Fruit fly (Drosophila melanogaster) whole organism, wandering third instar larva: Measurements from ENCODE around the gene Saysd1.

Experiments
- Abd-B ChIP-seq: fragments of >200 bp; optimal IDR thresholded peaks from 2 replicates; lab custom pipeline; 2017; ENCODE audit warnings: missing biosample characterization, missing genetic modification characterization
- CG32264 ChIP-seq: fragments of 200-800 bp; sonication (Bioruptor generic); optimal IDR thresholded peaks from 2 replicates; lab custom pipeline; 2016; ENCODE audit warnings: missing biosample characterization, missing genetic modification characterization
- CG9705 ChIP-seq: fragments of 200-800 bp; sonication (Bioruptor generic); optimal IDR thresholded peaks from 2 replicates; lab custom pipeline; 2018; ENCODE audit warnings: missing biosample characterization, mild to moderate bottlenecking, missing genetic modification characterization
- CrebA ChIP-seq: fragments of 200-800 bp; sonication (Bioruptor generic); optimal IDR thresholded peaks from 2 replicates; lab custom pipeline; 2016; ENCODE audit warnings: missing biosample characterization, mild to moderate bottlenecking, missing genetic modification characterization, borderline replicate concordance
- Dfd ChIP-seq: fragments of >200 bp; optimal IDR thresholded peaks from 2 replicates; lab custom pipeline; 2017; ENCODE audit warnings: missing biosample characterization, missing genetic modification characterization
- Dif ChIP-seq: fragments of 200-275, 200-300 bp; sonication (Bioruptor generic); optimal IDR thresholded peaks from 2 replicates; lab custom pipeline; 2018; ENCODE audit warnings: missing biosample characterization, missing genetic modification characterization; ENCODE audit not compliant: partially characterized antibody
- GATAd ChIP-seq: sonication (Bioruptor generic); optimal IDR thresholded peaks from 2 replicates; lab custom pipeline; 2016; ENCODE audit warnings: missing biosample characterization, missing genetic modification characterization
- HLH106 ChIP-seq: fragments of 200-800 bp; optimal IDR thresholded peaks from 3 replicates; lab custom pipeline; 2019; ENCODE audit warnings: missing biosample characterization, mild to moderate bottlenecking, missing genetic modification characterization, moderate library complexity
- Hnf4 ChIP-seq: fragments of 200-800 bp; sonication (Bioruptor generic); optimal IDR thresholded peaks from 2 replicates; lab custom pipeline; 2016; ENCODE audit warnings: missing biosample characterization, mild to moderate bottlenecking, missing genetic modification characterization
- Hr78 ChIP-seq: fragments of >200 bp; optimal IDR thresholded peaks from 2 replicates; lab custom pipeline; 2017; ENCODE audit warnings: missing biosample characterization, missing genetic modification characterization
- Hr83 ChIP-seq: fragments of 200-300 bp; sonication (Bioruptor generic); optimal IDR thresholded peaks from 2 replicates; lab custom pipeline; 2016; ENCODE audit warnings: missing biosample characterization, mild to moderate bottlenecking, missing genetic modification characterization, moderate library complexity; ENCODE audit not compliant: poor library complexity, severe bottlenecking
- Jra ChIP-seq: sonication (Bioruptor generic); optimal IDR thresholded peaks from 2 replicates; lab custom pipeline; 2016; ENCODE audit warnings: missing biosample characterization, missing genetic modification characterization
- Mio ChIP-seq: sonication (Bioruptor generic); optimal IDR thresholded peaks from 2 replicates; lab custom pipeline; 2016; ENCODE audit warnings: missing biosample characterization, missing genetic modification characterization
- N ChIP-seq: fragments of >200 bp; optimal IDR thresholded peaks from 2 replicates; lab custom pipeline; 2018; ENCODE audit warnings: missing biosample characterization, missing external identifiers, missing genetic modification characterization
- OdsH ChIP-seq: fragments of 200-800 bp; sonication (Bioruptor generic); optimal IDR thresholded peaks from 2 replicates; lab custom pipeline; 2016; ENCODE audit warnings: missing biosample characterization, mild to moderate bottlenecking, missing genetic modification characterization
- Rel ChIP-seq, 2 experiments: fragments of 200-800 bp; sonication (Bioruptor generic) in 1 of 2; optimal IDR thresholded peaks; 2 replicates in 1 of 2; 3 replicates in 1 of 2; lab custom pipeline; 2016 to 2019; ENCODE audit warnings: mild to moderate bottlenecking in 2 of 2, missing biosample characterization in 2 of 2, missing genetic modification characterization in 2 of 2, moderate library complexity in 1 of 2
- Sp1 ChIP-seq: fragments of 200-800 bp; sonication (Bioruptor generic); optimal IDR thresholded peaks from 3 replicates; lab custom pipeline; 2019; ENCODE audit warnings: missing biosample characterization, mild to moderate bottlenecking, missing genetic modification characterization, moderate library complexity
- Vsx2 ChIP-seq: fragments of 200-300, 225-300 bp; sonication (Bioruptor generic); optimal IDR thresholded peaks from 2 replicates; lab custom pipeline; 2018; ENCODE audit warnings: missing biosample characterization, missing genetic modification characterization; ENCODE audit not compliant: partially characterized antibody
- br ChIP-seq: fragments of 200-800 bp; sonication (Bioruptor generic); optimal IDR thresholded peaks from 2 replicates; lab custom pipeline; 2016; ENCODE audit warnings: missing biosample characterization, missing genetic modification characterization
- brk ChIP-seq: fragments of 200-800 bp; sonication (Bioruptor generic); optimal IDR thresholded peaks from 2 replicates; lab custom pipeline; 2016; ENCODE audit warnings: missing biosample characterization, mild to moderate bottlenecking, missing genetic modification characterization
- dl ChIP-seq, 2 experiments: fragments of 175-275, 200-275 bp in 1 of 2; fragments of 200-275 bp in 1 of 2; sonication (Bioruptor generic); optimal IDR thresholded peaks; lab custom pipeline; 2018; ENCODE audit warnings: mild to moderate bottlenecking in 2 of 2, missing biosample characterization in 2 of 2, missing genetic modification characterization in 2 of 2, moderate library complexity in 2 of 2; ENCODE audit not compliant: partially characterized antibody in 2 of 2, insufficient read depth in 1 of 2
- dsf ChIP-seq: sonication (Bioruptor generic); optimal IDR thresholded peaks from 2 replicates; lab custom pipeline; 2016; ENCODE audit warnings: missing biosample characterization, missing genetic modification characterization, borderline replicate concordance
- ey ChIP-seq: fragments of 200-800 bp; sonication (Bioruptor generic); optimal IDR thresholded peaks from 2 replicates; lab custom pipeline; 2016; ENCODE audit warnings: missing biosample characterization, missing genetic modification characterization
- fru ChIP-seq: fragments of 200-800 bp; sonication (Bioruptor generic); optimal IDR thresholded peaks from 3 replicates; lab custom pipeline; 2016; ENCODE audit warnings: missing biosample characterization, mild to moderate bottlenecking, missing genetic modification characterization
- h ChIP-seq: fragments of 200-800 bp; sonication (Bioruptor generic); optimal IDR thresholded peaks from 3 replicates; lab custom pipeline; 2016; ENCODE audit warnings: missing biosample characterization, mild to moderate bottlenecking, missing genetic modification characterization
- jim ChIP-seq: fragments of 175-275, 200-325 bp; sonication (Bioruptor generic); optimal IDR thresholded peaks from 2 replicates; lab custom pipeline; 2016; ENCODE audit warnings: missing biosample characterization, mild to moderate bottlenecking, missing genetic modification characterization
- lola ChIP-seq: fragments of >200 bp; optimal IDR thresholded peaks from 2 replicates; lab custom pipeline; 2017; ENCODE audit warnings: missing biosample characterization, missing genetic modification characterization
- psq ChIP-seq: fragments of 200-800 bp; sonication (Bioruptor generic); optimal IDR thresholded peaks from 3 replicates; lab custom pipeline; 2017; ENCODE audit warnings: missing biosample characterization, mild to moderate bottlenecking, missing genetic modification characterization, moderate library complexity
- rgr ChIP-seq: fragments of 200-800 bp; sonication (Bioruptor generic); optimal IDR thresholded peaks from 3 replicates; lab custom pipeline; 2016; ENCODE audit warnings: missing biosample characterization, mild to moderate bottlenecking, missing genetic modification characterization
- sage ChIP-seq: fragments of 200-800 bp; sonication (Bioruptor generic); optimal IDR thresholded peaks from 2 replicates; lab custom pipeline; 2016; ENCODE audit warnings: missing biosample characterization, mild to moderate bottlenecking, missing genetic modification characterization
- sv ChIP-seq: fragments of 200-800 bp; sonication (Bioruptor generic); optimal IDR thresholded peaks from 3 replicates; lab custom pipeline; 2016; ENCODE audit warnings: missing biosample characterization, missing genetic modification characterization
- tai ChIP-seq: sonication (Bioruptor generic); optimal IDR thresholded peaks from 2 replicates; lab custom pipeline; 2016; ENCODE audit warnings: missing biosample characterization, missing genetic modification characterization
- woc ChIP-seq: sonication (Bioruptor generic); optimal IDR thresholded peaks from 2 replicates; lab custom pipeline; 2016; ENCODE audit warnings: missing biosample characterization, mild to moderate bottlenecking, missing genetic modification characterization

The Saysd1 gene

dm6 chr3R:25225483-25225882 lies 10.5 kb upstream of the Saysd1 start:
- no peak for TF ChIP-seq GATAd (GFP tag; lab: Kevin White, UChicago)
- no peak for TF ChIP-seq Dif (GFP tag; lab: Kevin White, UChicago)
- no peak for TF ChIP-seq brk
- no peak for TF ChIP-seq br
- no peak for TF ChIP-seq sv
- no peak for TF ChIP-seq Jra (GFP tag; lab: Kevin White, UChicago)
- no peak for TF ChIP-seq OdsH (GFP tag; lab: Kevin White, UChicago)
- no peak for TF ChIP-seq dsf (GFP tag; lab: Kevin White, UChicago)
- no peak for TF ChIP-seq fru (GFP tag; lab: Kevin White, UChicago)
- TF ChIP-seq h (GFP tag; lab: Kevin White, UChicago) = no peak
- no peak for TF ChIP-seq Hr83
- no peak for TF ChIP-seq Hr78 (GFP tag; lab: Kevin White, UChicago)
- TF ChIP-seq Abd-B (GFP tag; lab: Kevin White, UChicago) = no peak
- TF ChIP-seq rgr (GFP tag; lab: Kevin White, UChicago) = no peak
- no peak for TF ChIP-seq tai
- no peak for TF ChIP-seq Mio
- TF ChIP-seq woc (GFP tag; lab: Kevin White, UChicago) = no peak

dm6 chr3R:25221203-25221807 lies 6.3 kb upstream of the Saysd1 start, which contains the start of gene Alg9:
Gene Alg9, plus strand, starts transcription at chr3R:25221589.
- TF ChIP-seq rgr (GFP tag; lab: Kevin White, UChicago) (no peak), Hr78 (GFP tag; lab: Kevin White, UChicago) (peak; percentile 47), Hr83 (peak; percentile 71), N (peak; percentile 92)

- no peak for TF ChIP-seq Rel (GFP tag; optimal IDR thresholded peaks at IDR 0.05; lab: Kevin White, UChicago)
- no peak for TF ChIP-seq Rel (tag; optimal IDR thresholded peaks at IDR 0.05; lab: Kevin White, UChicago)
- TF ChIP-seq woc (GFP tag; lab: Kevin White, UChicago) = no peak
These were observed 4.0 kb upstream of the Saysd1 start, which contains the start of gene CG31103 for dm6 chr3R:25219018-25219417. Gene CG31103, plus strand, starts transcription at chr3R:25219318.

dm6 chr3R:25215997-25216396 lies 1.0 kb upstream of the Saysd1 start, which contains the start of gene CG31106:
Gene CG31106, plus strand, starts transcription at chr3R:25216297.
- TF ChIP-seq CrebA (GFP tag; lab: Kevin White, UChicago) = no peak
- no peak for TF ChIP-seq dl (GFP tag; optimal IDR thresholded peaks at IDR 0.05; lab: Kevin White, UChicago; ENCODE audit: insufficient read depth in 1 of 2, partially characterized antibody in 2 of 2)
- no peak for TF ChIP-seq Vsx2 (GFP tag; lab: Kevin White, UChicago)
- no peak for TF ChIP-seq lola (GFP tag; lab: Kevin White, UChicago)
- TF ChIP-seq N = no peak
- TF ChIP-seq Mio = no peak
- TF ChIP-seq psq (GFP tag; lab: Kevin White, UChicago) = no peak
- no peak for TF ChIP-seq CG9705 (GFP tag; lab: Kevin White, UChicago)
- no peak for TF ChIP-seq sage (GFP tag; lab: Kevin White, UChicago)
- no peak for TF ChIP-seq h (GFP tag; lab: Kevin White, UChicago)
- TF ChIP-seq Abd-B (GFP tag; lab: Kevin White, UChicago) = no peak
- no peak for TF ChIP-seq Hnf4 (GFP tag; lab: Kevin White, UChicago)
- TF ChIP-seq HLH106 (tag; lab: Kevin White, UChicago) = no peak
- TF ChIP-seq Jra (GFP tag; lab: Kevin White, UChicago) = no peak
- TF ChIP-seq tai = no peak
- no peak for TF ChIP-seq jim (GFP tag; lab: Kevin White, UChicago)
- TF ChIP-seq fru (GFP tag; lab: Kevin White, UChicago) = no peak
- TF ChIP-seq CG32264 (GFP tag; lab: Kevin White, UChicago) = no peak
- no peak for TF ChIP-seq Dif (GFP tag; lab: Kevin White, UChicago)

- TF ChIP-seq woc (GFP tag; lab: Kevin White, UChicago) = no peak
- no peak for TF ChIP-seq jim (GFP tag; lab: Kevin White, UChicago)
- TF ChIP-seq rgr (GFP tag; lab: Kevin White, UChicago) = no peak
- no peak for TF ChIP-seq N
- no peak for TF ChIP-seq Sp1 (GFP tag; lab: Kevin White, UChicago)
- no peak for TF ChIP-seq Dfd (GFP tag; lab: Kevin White, UChicago)
- no peak for TF ChIP-seq ey (GFP tag; lab: Kevin White, UChicago)
- no peak for TF ChIP-seq Jra (GFP tag; lab: Kevin White, UChicago)
- TF ChIP-seq Mio = no peak
- TF ChIP-seq tai = no peak
- TF ChIP-seq br = no peak
- no peak for TF ChIP-seq Vsx2 (GFP tag; lab: Kevin White, UChicago)
- no peak for TF ChIP-seq Rel (GFP tag; optimal IDR thresholded peaks at IDR 0.05; lab: Kevin White, UChicago)
- no peak for TF ChIP-seq Rel (tag; optimal IDR thresholded peaks at IDR 0.05; lab: Kevin White, UChicago)
These were observed 5.8 kb downstream of the Saysd1 start for dm6 chr3R:25209207-25209606.
